Worm (Caenorhabditis elegans) whole organism, young adult: ENCODE data around the gene col-78.

Source experiments
- B0019.2 ChIP-seq: fragments of 200-800 bp; sonication (Bioruptor generic); conservative IDR thresholded peaks from 2 replicates; pipeline ENCODE4 v1.3.6; 2022; ENCODE audit warnings: missing genetic modification reagents, missing genetic modification characterization, missing compliant biosample characterization
- K12H6.12 ChIP-seq: fragments of 200-800 bp; sonication (Bioruptor generic); optimal IDR thresholded peaks from 2 replicates; lab custom pipeline; 2018; ENCODE audit warnings: mild to moderate bottlenecking, missing genetic modification characterization, missing compliant biosample characterization
- bed-1 ChIP-seq: fragments of 200-800 bp; sonication (Bioruptor generic); IDR thresholded peaks from 2 replicates; pipeline ENCODE4 v1.3.6; 2022; ENCODE audit warnings: missing genetic modification reagents, missing genetic modification characterization, missing compliant biosample characterization
- sptf-2 ChIP-seq: fragments of 200-800 bp; sonication (Bioruptor generic); optimal IDR thresholded peaks from 2 replicates; lab custom pipeline; 2018; ENCODE audit warnings: mild to moderate bottlenecking, missing genetic modification characterization, missing compliant biosample characterization

DNA sequence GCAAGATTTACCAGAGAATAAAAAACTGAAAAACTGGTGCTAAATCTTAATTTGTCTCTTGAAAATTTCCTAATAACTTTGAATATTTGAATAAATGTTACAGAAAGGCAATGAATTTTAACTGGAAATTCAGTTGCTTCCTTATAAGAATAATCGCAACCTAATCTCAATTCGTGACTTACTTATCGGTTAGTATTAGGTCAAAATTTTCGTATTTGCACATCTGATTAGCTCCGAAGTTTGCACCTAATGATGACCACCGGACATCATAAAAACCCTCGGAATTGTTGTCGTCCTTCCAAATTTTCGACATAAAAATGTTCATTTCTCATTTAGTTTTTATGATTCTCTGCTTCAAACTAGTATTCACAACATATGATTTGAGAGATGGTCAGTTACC lies 14.5 kb upstream of the col-78 start, which contains the start of gene C16D2.3:
- TF ChIP-seq K12H6.12 (tag; lab: Kevin White, UChicago) (no peak), sptf-2 (GFP tag; lab: Kevin White, UChicago) (no peak), B0019.2 (GFP tag; lab: Robert Waterston, UW) (no peak), bed-1 (GFP tag; lab: Robert Waterston, UW) (no peak)
